Fruit fly (Drosophila melanogaster): ENCODE data around the gene CG15387.

The CG15387 gene

DNA sequence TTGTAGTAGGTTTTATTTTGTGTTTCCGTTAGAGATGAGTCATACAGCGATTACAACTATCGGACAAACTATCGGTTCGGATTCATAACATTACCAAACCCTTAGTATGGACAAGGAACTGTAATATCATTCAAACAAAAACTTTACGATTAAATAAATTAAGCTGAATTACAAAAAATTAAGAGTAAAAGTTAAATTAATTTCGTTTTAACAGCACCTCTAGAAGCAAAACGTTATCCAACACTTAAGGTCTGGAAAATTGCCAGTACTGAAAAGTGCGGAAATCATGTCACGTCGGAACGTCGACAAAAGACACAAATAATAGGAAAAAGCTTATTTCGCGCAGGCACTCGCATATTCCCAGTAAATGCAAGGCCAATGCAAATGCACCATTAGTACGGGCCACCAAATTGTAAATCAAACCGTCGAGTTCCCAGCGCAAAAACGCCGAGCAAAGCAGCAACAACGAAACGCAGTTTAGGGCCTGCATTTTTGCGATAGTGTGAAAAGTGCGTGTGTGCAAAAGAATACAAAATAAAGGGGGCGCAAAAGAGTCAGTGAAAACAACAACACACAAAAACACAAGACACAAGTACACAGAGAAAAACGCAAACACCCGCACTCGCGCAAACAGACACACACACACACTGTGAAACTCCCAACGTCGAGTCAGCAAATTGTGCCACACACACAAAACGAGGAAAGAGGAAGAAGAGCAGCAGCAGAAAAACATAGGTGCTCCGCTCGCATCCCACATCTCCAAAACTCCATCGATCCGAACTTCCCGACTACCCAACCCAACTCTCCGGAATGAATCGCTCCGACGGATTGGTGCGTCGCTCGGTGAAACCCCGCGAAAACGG lies at the start of gene CG15387, which contains the start of gene sau (continued):
- TF ChIP-seq Fer2 (tag; optimal IDR thresholded peaks at IDR 0.05) (peak; percentile 85), zen2 (GFP tag; IDR thresholded peaks at IDR 0.05; ENCODE audit: partially characterized antibody) (peak; percentile 84; the same call in 2 of the 3 replicates), odd (GFP tag; optimal IDR thresholded peaks at IDR 0.05) (peak; percentile 71), CG15269 (tag; optimal IDR thresholded peaks at IDR 0.05) (peak; percentile 85), CG2202 (tag; optimal IDR thresholded peaks at IDR 0.05) (peak; percentile 68), chn (GFP tag; optimal IDR thresholded peaks at IDR 0.05) (peak; percentile 93), pum (GFP tag; optimal IDR thresholded peaks at IDR 0.05) (peak; percentile 93), Bteb2 (GFP tag; optimal IDR thresholded peaks at IDR 0.05) (peak; percentile 91), Neu2 (GFP tag; optimal IDR thresholded peaks at IDR 0.05; ENCODE audit: borderline replicate concordance) (no peak), Dip2 (GFP tag; IDR thresholded peaks at IDR 0.05) (no peak), zf30C (GFP tag; optimal IDR thresholded peaks at IDR 0.05) (peak; percentile 65), klu (GFP tag; IDR thresholded peaks at IDR 0.05) (peak; percentile 67), NK7.1 (GFP tag; optimal IDR thresholded peaks at IDR 0.05) (peak; percentile 70), ash1 (GFP tag; optimal IDR thresholded peaks at IDR 0.05) (no peak), CG14860 (GFP tag; IDR thresholded peaks at IDR 0.05; ENCODE audit: partially characterized antibody) (peak; percentile 89), CG18599 (GFP tag; optimal IDR thresholded peaks at IDR 0.05) (peak; percentile 90), gt (GFP tag; IDR thresholded peaks at IDR 0.05) (peak; percentile 71), E2f2 (GFP tag; IDR thresholded peaks at IDR 0.05) (peak; percentile 65), CG10565 (GFP tag; optimal IDR thresholded peaks at IDR 0.05) (no peak), cato (GFP tag; optimal IDR thresholded peaks at IDR 0.05; ENCODE audit: borderline replicate concordance) (peak; percentile 76), CG2678 (tag; optimal IDR thresholded peaks at IDR 0.05) (peak; percentile 88), pho (GFP tag; optimal IDR thresholded peaks at IDR 0.05) (peak; percentile 88), inv (GFP tag; IDR thresholded peaks at IDR 0.05; ENCODE audit: partially characterized antibody) (peak; percentile 90), Bgb (GFP tag; IDR thresholded peaks at IDR 0.05; ENCODE audit: partially characterized antibody) (peak; percentile 88), CG18476 (GFP tag; optimal IDR thresholded peaks at IDR 0.05) (peak; percentile 89), vnd (GFP tag; IDR thresholded peaks at IDR 0.05; ENCODE audit: partially characterized antibody) (peak; percentile 92), Bdp1 (GFP tag; optimal IDR thresholded peaks at IDR 0.05) (peak; percentile 75), CG30403 (GFP tag; optimal IDR thresholded peaks at IDR 0.05) (peak; percentile 94), Nf-YB (GFP tag; optimal IDR thresholded peaks at IDR 0.05) (peak; percentile 64), vfl (GFP tag; optimal IDR thresholded peaks at IDR 0.05) (peak; percentile 86), CG7271 (tag; optimal IDR thresholded peaks at IDR 0.05) (peak; percentile 19), CG14667 (GFP tag; IDR thresholded peaks at IDR 0.05) (peak; percentile 65), lov (optimal IDR thresholded peaks at IDR 0.05) (no peak), lov (GFP tag; IDR thresholded peaks at IDR 0.05) (peak; percentile 76; the same call in 2 of the 3 replicates), grn (GFP tag; optimal IDR thresholded peaks at IDR 0.05) (peak; percentile 34), CG10209 (GFP tag; optimal IDR thresholded peaks at IDR 0.05) (peak; percentile 86), ems (GFP tag; optimal IDR thresholded peaks at IDR 0.05) (peak; percentile 87), CG4707 (GFP tag; optimal IDR thresholded peaks at IDR 0.05) (peak; percentile 52), CG31365 (tag; optimal IDR thresholded peaks at IDR 0.05) (no peak), peb (GFP tag; IDR thresholded peaks at IDR 0.05) (peak; percentile 55; the same call in 1 of the 2 replicates), CG11085 (GFP tag; IDR thresholded peaks at IDR 0.05) (peak; percentile 76), GATAe (GFP tag; conservative IDR thresholded peaks at IDR 0.05) (no peak; the same call in 1 of the 2 replicates), da (GFP tag; optimal IDR thresholded peaks at IDR 0.05) (peak; percentile 65), CG13624 (GFP tag; optimal IDR thresholded peaks at IDR 0.05) (peak; percentile 92), Nf-YC (tag; optimal IDR thresholded peaks at IDR 0.05) (peak; percentile 78), nerfin-2 (GFP tag; IDR thresholded peaks at IDR 0.05; ENCODE audit: partially characterized antibody) (peak; percentile 85), crol (GFP tag; IDR thresholded peaks at IDR 0.05) (no peak), CG1647 (GFP tag; optimal IDR thresholded peaks at IDR 0.05) (peak; percentile 72)

All from whole organism, embryonic.